Worm (Caenorhabditis elegans): ENCODE data around the gene C17F4.8.

- TF ChIP-seq ceh-30 (tag; optimal IDR thresholded peaks at IDR 0.05) = no peak
- TF ChIP-seq che-1 (tag; optimal IDR thresholded peaks at IDR 0.05) = no peak
- TF ChIP-seq pqm-1 (tag; optimal IDR thresholded peaks at IDR 0.05) = no peak
- no peak for TF ChIP-seq ceh-34 (tag; optimal IDR thresholded peaks at IDR 0.05)
Measured at ce11 chrII:3195739-3196138, 38.9 kb downstream of the C17F4.8 start.

Measured in whole organism, late embryonic.